Fruit fly (Drosophila melanogaster): ENCODE data around the gene CG18081.
A peak's percentile ranks its signal among the peaks of the same experiment; 100 is the strongest.

CG18081 gene

DNA sequence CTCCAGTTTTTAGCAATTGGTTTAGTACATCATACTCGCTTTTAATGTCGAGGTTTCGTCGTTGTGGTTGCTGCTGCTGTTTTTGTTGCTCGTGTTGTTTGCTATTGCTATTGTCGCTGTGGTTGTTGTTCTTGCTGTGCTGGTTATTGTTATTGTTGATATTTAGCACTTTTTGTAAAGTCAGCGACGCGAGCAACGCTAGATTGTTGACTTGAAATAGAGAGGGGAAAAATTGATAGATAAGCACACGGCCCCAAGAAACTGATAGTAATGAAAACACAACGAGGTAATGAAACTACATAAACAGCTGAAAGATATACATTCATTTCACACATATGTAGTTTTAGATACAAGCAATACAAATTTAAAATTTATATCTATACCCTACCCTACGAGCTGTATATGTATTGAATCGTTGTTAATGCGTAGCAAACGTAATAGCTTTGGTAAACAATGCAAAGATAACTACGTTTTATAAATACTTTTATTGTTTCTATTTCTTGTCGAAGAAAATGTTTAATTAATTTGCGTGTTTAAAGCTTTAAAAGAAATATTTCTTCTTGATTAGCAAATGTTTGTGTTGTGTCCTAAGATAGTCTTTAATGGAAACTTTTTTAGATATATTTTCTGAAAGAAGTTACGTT lies 11.3 kb downstream of the CG18081 start:
- TF ChIP-seq CG8159 (tag; optimal IDR thresholded peaks at IDR 0.05) = no peak
- peak; percentile 10; the same call in 1 of the 2 replicates for TF ChIP-seq CG12605 (GFP tag; IDR thresholded peaks at IDR 0.05)
- TF ChIP-seq Snoo (tag; optimal IDR thresholded peaks at IDR 0.05) = no peak
- TF ChIP-seq CG13204 (GFP tag; optimal IDR thresholded peaks at IDR 0.05) = no peak
- TF ChIP-seq CG4496 (GFP tag; IDR thresholded peaks at IDR 0.05) = peak; percentile 59; the same call in 1 of the 3 replicates
- TF ChIP-seq EcR (GFP tag; optimal IDR thresholded peaks at IDR 0.05) = no peak

DNA sequence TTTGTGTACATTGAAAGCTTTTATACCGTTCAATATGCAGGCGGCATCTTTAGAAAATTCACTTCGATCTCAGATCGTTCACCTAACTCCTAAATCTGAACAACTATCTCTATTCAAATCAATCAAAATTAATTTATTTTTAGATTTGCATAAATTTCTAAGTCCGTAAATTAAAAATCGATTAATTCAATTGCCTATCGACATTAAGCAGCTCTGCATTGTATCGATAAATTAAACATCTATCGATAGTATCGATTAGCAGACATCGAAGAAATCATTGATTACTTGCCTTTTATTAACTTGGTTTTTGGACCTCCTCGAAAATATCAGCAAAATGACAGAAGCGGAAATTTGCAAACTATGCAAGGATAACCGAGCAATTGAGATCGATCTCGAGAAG lies 18.5 kb downstream of the CG18081 start, which contains the start of gene CkIIalpha-i1:
Gene CkIIalpha-i1 (plus strand): TSS at position 266 of the 400 bp plus-strand sequence.
- TF ChIP-seq D1 (tag; optimal IDR thresholded peaks at IDR 0.05) = no peak
- no peak for TF ChIP-seq CG8159 (tag; optimal IDR thresholded peaks at IDR 0.05)
- TF ChIP-seq Pif1B (GFP tag; optimal IDR thresholded peaks at IDR 0.05) = no peak
- no peak for TF ChIP-seq fd96Ca (GFP tag; IDR thresholded peaks at IDR 0.05)
- TF ChIP-seq CG17806 (tag; optimal IDR thresholded peaks at IDR 0.05) = no peak
- TF ChIP-seq CG8301 (tag; optimal IDR thresholded peaks at IDR 0.05) = no peak
- TF ChIP-seq CG9948 (tag; optimal IDR thresholded peaks at IDR 0.05) = no peak
- no peak for TF ChIP-seq CG12605 (GFP tag; IDR thresholded peaks at IDR 0.05)
- TF ChIP-seq EcR (GFP tag; optimal IDR thresholded peaks at IDR 0.05) = no peak

DNA sequence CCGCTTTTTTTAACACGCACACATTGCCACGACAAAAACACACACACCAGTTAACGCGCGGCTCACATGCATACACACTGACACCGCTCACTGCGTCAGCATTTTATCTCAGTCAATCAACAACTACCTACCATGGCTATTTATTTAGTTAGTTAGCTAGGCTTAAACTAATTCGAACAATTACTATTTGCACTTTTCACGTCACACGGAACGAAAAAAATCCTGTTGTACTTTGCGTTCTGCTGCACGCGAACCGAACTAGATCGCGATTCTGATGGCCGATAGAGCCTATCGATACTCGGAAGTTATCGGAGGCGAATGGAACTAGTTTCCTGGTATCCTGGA lies 19.1 kb downstream of the CG18081 start, which contains the start of gene fwe:
Gene fwe (minus strand): TSS at position 268 of the 345 bp plus-strand sequence.
- TF ChIP-seq CG14655 (GFP tag; optimal IDR thresholded peaks at IDR 0.05) (no peak), CG32121 (GFP tag; IDR thresholded peaks at IDR 0.05) (no peak), CG34367 (tag; optimal IDR thresholded peaks at IDR 0.05) (no peak), CG8159 (tag; optimal IDR thresholded peaks at IDR 0.05) (no peak), CG17806 (tag; optimal IDR thresholded peaks at IDR 0.05) (no peak), EcR (GFP tag; optimal IDR thresholded peaks at IDR 0.05) (no peak), fd96Ca (GFP tag; IDR thresholded peaks at IDR 0.05) (no peak), CG15710 (tag; optimal IDR thresholded peaks at IDR 0.05) (no peak), CG4496 (GFP tag; IDR thresholded peaks at IDR 0.05) (no peak), CG9948 (tag; optimal IDR thresholded peaks at IDR 0.05) (no peak), Pif1A (GFP tag; optimal IDR thresholded peaks at IDR 0.05) (no peak), D1 (tag; optimal IDR thresholded peaks at IDR 0.05) (no peak), CG13204 (GFP tag; optimal IDR thresholded peaks at IDR 0.05) (no peak), gl (tag; optimal IDR thresholded peaks at IDR 0.05) (no peak)

DNA sequence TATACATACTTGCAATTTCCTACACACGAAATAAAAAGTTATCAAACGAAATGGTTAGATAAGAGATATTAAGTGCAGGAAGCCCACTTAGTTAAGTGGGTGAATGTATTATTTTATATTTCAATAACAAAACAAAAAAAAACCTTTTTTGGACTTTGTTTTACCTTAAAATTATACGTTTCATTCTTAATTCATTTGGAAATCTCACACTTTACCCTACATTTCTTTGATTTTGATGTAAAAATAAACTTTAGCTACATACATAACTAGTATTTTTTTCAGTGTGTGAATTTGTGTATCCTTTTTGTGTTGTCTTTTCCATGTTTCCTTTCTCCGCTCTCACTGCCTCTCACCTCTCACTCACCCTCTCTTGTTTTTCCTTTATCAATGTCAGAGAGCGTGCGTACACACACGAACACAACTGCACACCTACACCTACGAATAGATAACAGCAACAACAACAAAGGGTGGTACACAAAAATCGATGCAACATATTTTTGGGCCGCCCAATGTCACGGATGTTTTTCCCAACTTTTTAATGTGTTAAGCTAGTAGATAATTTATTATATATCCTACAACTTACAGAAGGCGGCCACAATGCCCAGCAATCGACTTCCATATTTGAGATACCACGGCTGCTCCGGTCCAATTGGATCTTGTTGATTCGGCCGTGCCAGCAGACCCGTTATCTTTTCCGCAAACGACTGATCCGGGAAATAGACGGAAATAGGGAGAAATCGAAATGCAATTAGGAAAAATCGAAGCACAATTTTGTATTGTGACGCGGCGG lies 19.6 kb downstream of the CG18081 start:
- peak; percentile 93 for TF ChIP-seq CG8301 (tag; optimal IDR thresholded peaks at IDR 0.05)
- TF ChIP-seq Ets98B (GFP tag; IDR thresholded peaks at IDR 0.05) = peak; percentile 81
- TF ChIP-seq gl (tag; optimal IDR thresholded peaks at IDR 0.05) = peak; percentile 65
- TF ChIP-seq CG9948 (tag; optimal IDR thresholded peaks at IDR 0.05) = peak; percentile 96
- TF ChIP-seq CG10348 (GFP tag; IDR thresholded peaks at IDR 0.05) = no peak
- TF ChIP-seq CG17806 (tag; optimal IDR thresholded peaks at IDR 0.05) = peak; percentile 95
- no peak for TF ChIP-seq CG13204 (GFP tag; optimal IDR thresholded peaks at IDR 0.05)
- peak; percentile 91 for TF ChIP-seq CG15710 (tag; optimal IDR thresholded peaks at IDR 0.05)
- TF ChIP-seq CG8159 (tag; optimal IDR thresholded peaks at IDR 0.05) = peak; percentile 95
- peak; percentile 90 for TF ChIP-seq Snoo (tag; optimal IDR thresholded peaks at IDR 0.05)
- TF ChIP-seq rn (GFP tag; IDR thresholded peaks at IDR 0.05) = peak; percentile 64
- peak; percentile 86 for TF ChIP-seq CG32121 (GFP tag; IDR thresholded peaks at IDR 0.05)
- no peak for TF ChIP-seq fd96Ca (GFP tag; IDR thresholded peaks at IDR 0.05)
- TF ChIP-seq Pif1B (GFP tag; optimal IDR thresholded peaks at IDR 0.05) = peak; percentile 85
- TF ChIP-seq CG34367 (tag; optimal IDR thresholded peaks at IDR 0.05) = peak; percentile 91
- TF ChIP-seq CG4496 (GFP tag; IDR thresholded peaks at IDR 0.05) = no peak; the same call in 2 of the 3 replicates
- TF ChIP-seq Pif1A (GFP tag; optimal IDR thresholded peaks at IDR 0.05) = peak; percentile 85
- TF ChIP-seq EcR (GFP tag; optimal IDR thresholded peaks at IDR 0.05) = peak; percentile 30
- peak; percentile 75 for TF ChIP-seq CG12605 (GFP tag; IDR thresholded peaks at IDR 0.05)
- TF ChIP-seq D1 (tag; optimal IDR thresholded peaks at IDR 0.05) = peak; percentile 95
- TF ChIP-seq CG14655 (GFP tag; optimal IDR thresholded peaks at IDR 0.05) = peak; percentile 94

DNA sequence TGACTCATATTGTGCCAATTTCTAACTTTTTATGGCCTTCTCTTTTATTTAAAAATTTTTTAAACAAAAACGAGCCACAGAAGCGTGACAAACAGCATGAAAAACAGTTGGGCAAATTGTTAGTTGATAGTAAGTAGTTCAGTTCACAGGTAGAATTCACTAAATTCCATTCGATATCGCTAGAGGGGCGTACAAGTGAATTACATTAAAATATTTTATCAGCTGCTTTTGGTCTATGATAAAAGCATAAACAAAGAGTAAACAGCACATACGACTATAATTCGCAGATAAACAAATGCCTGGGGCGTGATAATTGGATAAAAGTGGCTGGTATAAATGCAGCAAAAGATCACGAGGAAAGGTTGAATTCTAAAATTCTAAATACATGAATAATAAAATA lies 21.2 kb downstream of the CG18081 start:
- TF ChIP-seq CG8159 (tag; optimal IDR thresholded peaks at IDR 0.05) = no peak
- no peak for TF ChIP-seq CG32121 (GFP tag; IDR thresholded peaks at IDR 0.05)
- TF ChIP-seq CG10348 (GFP tag; IDR thresholded peaks at IDR 0.05) = no peak
- TF ChIP-seq CG9948 (tag; optimal IDR thresholded peaks at IDR 0.05) = no peak
- no peak for TF ChIP-seq CG4496 (GFP tag; IDR thresholded peaks at IDR 0.05)

DNA sequence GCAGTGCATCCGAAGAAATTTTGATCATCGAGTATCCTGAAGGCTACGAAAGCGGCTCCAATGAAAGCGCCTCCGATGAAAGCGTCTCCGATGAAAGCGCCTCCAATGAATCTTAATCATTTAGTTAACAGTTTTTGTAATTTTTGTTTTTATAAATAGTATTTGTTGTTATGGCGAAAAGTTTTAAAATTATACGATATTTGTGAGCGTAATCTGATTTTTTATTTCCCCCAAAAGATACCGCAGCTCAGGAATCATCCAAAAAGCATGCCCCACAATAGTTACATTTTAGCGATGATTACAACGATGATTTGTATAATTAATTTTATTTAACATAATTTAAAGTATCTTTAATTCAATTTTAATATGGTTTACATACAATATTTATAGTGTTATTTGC lies 25.4 kb downstream of the CG18081 start:
- no peak for TF ChIP-seq CG12605 (GFP tag; IDR thresholded peaks at IDR 0.05)
- TF ChIP-seq CG34367 (tag; optimal IDR thresholded peaks at IDR 0.05) = no peak
- no peak for TF ChIP-seq CG15710 (tag; optimal IDR thresholded peaks at IDR 0.05)
- TF ChIP-seq CG32121 (GFP tag; IDR thresholded peaks at IDR 0.05) = no peak
- TF ChIP-seq gl (tag; optimal IDR thresholded peaks at IDR 0.05) = no peak

Measured in whole organism, pupa.